Worm (Caenorhabditis elegans) whole organism, L1 larva: ENCODE measurements around the gene srw-14.

Experiments used
- C04F5.9 ChIP-seq: sonication (generic microtip); optimal IDR thresholded peaks from 2 replicates; lab custom pipeline; 2016; ENCODE audit warnings: missing genetic modification characterization, missing compliant biosample characterization
- C34B4.2 ChIP-seq: sonication (generic microtip); optimal IDR thresholded peaks from 2 replicates; lab custom pipeline; 2017; ENCODE audit warnings: mild to moderate bottlenecking, missing genetic modification characterization, missing compliant biosample characterization
- Y116A8C.19 ChIP-seq: sonication (generic microtip); optimal IDR thresholded peaks from 2 replicates; lab custom pipeline; 2016; ENCODE audit warnings: missing compliant biosample characterization, missing genetic modification characterization, borderline replicate concordance
- alr-1 ChIP-seq: fragments of 200-800 bp; sonication (Bioruptor generic); optimal IDR thresholded peaks from 2 replicates; lab custom pipeline; 2018; ENCODE audit warnings: borderline replicate concordance, mild to moderate bottlenecking, missing genetic modification characterization, missing compliant biosample characterization
- ceh-63 ChIP-seq: fragments of 200-800 bp; sonication (Bioruptor generic); optimal IDR thresholded peaks from 2 replicates; lab custom pipeline; 2018; ENCODE audit warnings: mild to moderate bottlenecking, missing genetic modification characterization, missing compliant biosample characterization
- ceh-88 ChIP-seq: fragments of 200-800 bp; sonication (Bioruptor generic); IDR thresholded peaks from 2 replicates; pipeline ENCODE4 v1.3.6; 2022; ENCODE audit warnings: missing genetic modification characterization, missing compliant biosample characterization
- egl-13 ChIP-seq: sonication (generic microtip); optimal IDR thresholded peaks from 2 replicates; lab custom pipeline; 2016; ENCODE audit warnings: missing genotype, missing genetic modification reagents, missing genetic modification characterization, missing compliant biosample characterization
- hpl-2 ChIP-seq: fragments of 150-350 bp; optimal IDR thresholded peaks from 2 replicates; lab custom pipeline; 2014; ENCODE audit warnings: missing biosample characterization, missing genetic modification reagents, missing genetic modification characterization
- irx-1 ChIP-seq: sonication (generic microtip); optimal IDR thresholded peaks from 2 replicates; lab custom pipeline; 2016; ENCODE audit warnings: missing genetic modification characterization, missing compliant biosample characterization
- jun-1 ChIP-seq: fragments of 150-350 bp; optimal IDR thresholded peaks from 2 replicates; lab custom pipeline; 2014; ENCODE audit warnings: missing biosample characterization, missing genetic modification reagents, missing genetic modification characterization
- lin-15B ChIP-seq: fragments of 150-350 bp; sonication (generic microtip); optimal IDR thresholded peaks from 3 replicates; lab custom pipeline; 2014; ENCODE audit warnings: missing biosample characterization, missing genetic modification characterization
- mab-9 ChIP-seq: fragments of 200-800 bp; sonication (Bioruptor generic); IDR thresholded peaks from 2 replicates; pipeline ENCODE4 v1.3.6; 2022; ENCODE audit warnings: missing genetic modification reagents, missing genetic modification characterization, missing compliant biosample characterization
- mdl-1 ChIP-seq, 2 experiments: fragments of 150-350 bp; optimal IDR thresholded peaks; 2 replicates each; lab custom pipeline; 2014 to 2017; ENCODE audit warnings: missing biosample characterization in 2 of 2, missing genetic modification characterization in 2 of 2, inconsistent platforms in 1 of 2
- mep-1 ChIP-seq: fragments of 150-350 bp; optimal IDR thresholded peaks from 2 replicates; lab custom pipeline; 2014; ENCODE audit warnings: missing biosample characterization, missing genetic modification characterization
- nhr-47 ChIP-seq: sonication (generic microtip); optimal IDR thresholded peaks from 2 replicates; lab custom pipeline; 2016; ENCODE audit warnings: mild to moderate bottlenecking, missing genetic modification characterization, moderate library complexity, missing compliant biosample characterization
- nhr-76 ChIP-seq: sonication (generic microtip); optimal IDR thresholded peaks from 2 replicates; lab custom pipeline; 2017; ENCODE audit warnings: missing biosample characterization, missing genetic modification characterization
- nhr-90 ChIP-seq: sonication (generic microtip); optimal IDR thresholded peaks from 2 replicates; lab custom pipeline; 2016; ENCODE audit warnings: mild to moderate bottlenecking, missing genetic modification characterization, missing compliant biosample characterization; ENCODE audit not compliant: poor library complexity
- pax-3 ChIP-seq: fragments of 200-800 bp; sonication (Bioruptor generic); optimal IDR thresholded peaks from 2 replicates; lab custom pipeline; 2018; ENCODE audit warnings: mild to moderate bottlenecking, missing genetic modification characterization, moderate library complexity, missing compliant biosample characterization
- snu-23 ChIP-seq: sonication (generic microtip); optimal IDR thresholded peaks from 2 replicates; lab custom pipeline; 2016; ENCODE audit warnings: missing genetic modification characterization, missing compliant biosample characterization
- unc-98 ChIP-seq: fragments of 200-800 bp; sonication (Bioruptor generic); IDR thresholded peaks from 2 replicates; pipeline ENCODE4 v1.3.6; 2022; ENCODE audit warnings: missing genetic modification characterization, missing compliant biosample characterization

Gene srw-14

ce11 chrV:15274757-15275156, 49.0 kb downstream of the srw-14 start, which contains the start of gene srw-16:
srw-16 (minus strand) TSS chrV:15274857.
- TF ChIP-seq C04F5.9: no peak
- no peak for TF ChIP-seq pax-3 (tag; lab: Kevin White, UChicago)
- no peak for TF ChIP-seq nhr-76
- TF ChIP-seq ceh-88 (GFP tag; lab: Robert Waterston, UW): no peak
- TF ChIP-seq mdl-1 (tag; optimal IDR thresholded peaks at IDR 0.05; lab: Kevin White, UChicago): no peak
- TF ChIP-seq irx-1 (tag; lab: Kevin White, UChicago): no peak
- no peak for TF ChIP-seq C34B4.2
- TF ChIP-seq mep-1 (tag; lab: Kevin White, UChicago): no peak
- no peak for TF ChIP-seq mab-9 (GFP tag; lab: Robert Waterston, UW)
- no peak for TF ChIP-seq unc-98
- no peak for TF ChIP-seq Y116A8C.19
- TF ChIP-seq lin-15B (tag; lab: Kevin White, UChicago): no peak
- no peak for TF ChIP-seq ceh-63 (GFP tag; lab: Kevin White, UChicago)
- no peak for TF ChIP-seq alr-1 (tag; lab: Kevin White, UChicago)
- TF ChIP-seq egl-13 (tag; lab: Kevin White, UChicago): no peak
- no peak for TF ChIP-seq nhr-47 (tag; lab: Kevin White, UChicago)
- TF ChIP-seq hpl-2 (GFP tag; lab: Kevin White, UChicago): no peak
- no peak for TF ChIP-seq nhr-90
- TF ChIP-seq snu-23: no peak
- TF ChIP-seq, all 84 proteins: peak for 0

ce11 chrV:15276915-15277314, 51.2 kb downstream of the srw-14 start, which contains the start of gene srw-17:
srw-17 (minus strand) TSS chrV:15277015.
- TF ChIP-seq mep-1 (tag; lab: Kevin White, UChicago) (no peak), jun-1 (tag; lab: Kevin White, UChicago) (no peak), alr-1 (tag; lab: Kevin White, UChicago) (no peak)
